Fruit fly (Drosophila melanogaster) whole organism, embryonic: ENCODE measurements around the gene Awh.

ENCODE experiments used
- Abd-B ChIP-seq: fragments of 200-800 bp; sonication (Bioruptor generic); optimal IDR thresholded peaks from 2 replicates; lab custom pipeline; 2018; ENCODE audit warnings: missing biosample characterization, mild to moderate bottlenecking, missing genetic modification characterization, moderate library complexity
- Bgb ChIP-seq: fragments of 200-800 bp; sonication (Bioruptor generic); IDR thresholded peaks from 2 replicates; pipeline ENCODE4 v1.3.6; 2022; ENCODE audit warnings: missing biosample characterization, missing genetic modification characterization; ENCODE audit not compliant: partially characterized antibody
- BtbVII ChIP-seq: fragments of 200-800 bp; sonication (Bioruptor generic); optimal IDR thresholded peaks from 3 replicates; lab custom pipeline; 2017; ENCODE audit warnings: missing biosample characterization, mild to moderate bottlenecking, missing genetic modification characterization
- CG10431 ChIP-seq: fragments of 200-800 bp; sonication (Bioruptor generic); optimal IDR thresholded peaks from 3 replicates; lab custom pipeline; 2018; ENCODE audit warnings: missing biosample characterization, mild to moderate bottlenecking, missing genetic modification characterization
- CG11504 ChIP-seq: fragments of 200-800 bp; sonication (Bioruptor generic); optimal IDR thresholded peaks from 3 replicates; lab custom pipeline; 2019; ENCODE audit warnings: missing biosample characterization, mild to moderate bottlenecking, missing genetic modification characterization, moderate library complexity
- CG12219 ChIP-seq: fragments of 200-800 bp; sonication (Bioruptor generic); optimal IDR thresholded peaks from 3 replicates; lab custom pipeline; 2018; ENCODE audit warnings: missing biosample characterization, mild to moderate bottlenecking, missing genetic modification characterization
- CG13287 ChIP-seq: fragments of 200-800 bp; sonication (Bioruptor generic); IDR thresholded peaks from 2 replicates; pipeline ENCODE4 v1.3.6; 2022; ENCODE audit warnings: missing biosample characterization, missing genetic modification characterization; ENCODE audit not compliant: partially characterized antibody
- CG13894 ChIP-seq: fragments of 200-800 bp; sonication (Bioruptor generic); optimal IDR thresholded peaks from 3 replicates; lab custom pipeline; 2018; ENCODE audit warnings: missing biosample characterization, mild to moderate bottlenecking, missing genetic modification characterization, moderate library complexity
- CG14441 ChIP-seq: fragments of 200-800 bp; sonication (Bioruptor generic); IDR thresholded peaks from 2 replicates; pipeline ENCODE4 v1.3.6; 2022; ENCODE audit warnings: missing biosample characterization, missing genetic modification characterization
- CG14710 ChIP-seq: fragments of 200-800 bp; sonication (Bioruptor generic); optimal IDR thresholded peaks from 3 replicates; lab custom pipeline; 2019; ENCODE audit warnings: missing biosample characterization, mild to moderate bottlenecking, missing genetic modification characterization, moderate library complexity
- CG2875 ChIP-seq: fragments of 200-800 bp; sonication (Bioruptor generic); optimal IDR thresholded peaks from 2 replicates; lab custom pipeline; 2017; ENCODE audit warnings: missing biosample characterization, mild to moderate bottlenecking, missing genetic modification characterization, missing genetic modification reagents
- CG34376 ChIP-seq: fragments of 200-800 bp; sonication (Bioruptor generic); optimal IDR thresholded peaks from 2 replicates; lab custom pipeline; 2018; ENCODE audit warnings: missing biosample characterization, mild to moderate bottlenecking, missing genetic modification characterization
- CG4424 ChIP-seq: fragments of 200-800 bp; sonication (Bioruptor generic); optimal IDR thresholded peaks from 3 replicates; lab custom pipeline; 2016; ENCODE audit warnings: missing biosample characterization, missing genetic modification characterization
- CG6272 ChIP-seq: fragments of 200-800 bp; sonication (Bioruptor generic); IDR thresholded peaks from 2 replicates; pipeline ENCODE4 v1.3.6; 2022; ENCODE audit warnings: missing biosample characterization, missing genetic modification characterization
- CG9727 ChIP-seq: fragments of 200-800 bp; sonication (Bioruptor generic); optimal IDR thresholded peaks from 3 replicates; lab custom pipeline; 2017; ENCODE audit warnings: missing biosample characterization, mild to moderate bottlenecking, missing genetic modification characterization
- CG9817 ChIP-seq: fragments of 200-800 bp; sonication (Bioruptor generic); optimal IDR thresholded peaks from 2 replicates; lab custom pipeline; 2018; ENCODE audit warnings: missing biosample characterization, mild to moderate bottlenecking, missing genetic modification characterization, moderate library complexity
- Chrac-16 ChIP-seq: fragments of 200-800 bp; sonication (Bioruptor generic); optimal IDR thresholded peaks from 3 replicates; lab custom pipeline; 2016; ENCODE audit warnings: missing biosample characterization, missing genetic modification characterization
- CkIIα-i1 ChIP-seq: fragments of 200-800 bp; sonication (Bioruptor generic); IDR thresholded peaks from 2 replicates; pipeline ENCODE4 v1.3.6; 2022; ENCODE audit warnings: missing biosample characterization, missing genetic modification characterization
- Deaf1 ChIP-seq: fragments of 200-800 bp; optimal IDR thresholded peaks from 3 replicates; lab custom pipeline; 2019; ENCODE audit warnings: missing biosample characterization, mild to moderate bottlenecking, missing genetic modification characterization, moderate library complexity
- Dref ChIP-seq: fragments of 200-800 bp; sonication (Bioruptor generic); IDR thresholded peaks from 2 replicates; pipeline ENCODE4 v1.3.6; 2022; ENCODE audit warnings: missing biosample characterization, missing genetic modification characterization
- H15 ChIP-seq: fragments of 200-800 bp; sonication (Bioruptor generic); IDR thresholded peaks from 3 replicates; pipeline ENCODE4 v1.3.6; 2022; ENCODE audit warnings: missing biosample characterization, missing genetic modification characterization
- HmgD ChIP-seq: fragments of 200-800 bp; sonication (Bioruptor generic); optimal IDR thresholded peaks from 3 replicates; lab custom pipeline; 2016; ENCODE audit warnings: missing biosample characterization, missing genetic modification characterization
- Hmr ChIP-seq: fragments of 200-800 bp; sonication (Bioruptor generic); optimal IDR thresholded peaks from 3 replicates; lab custom pipeline; 2017; ENCODE audit warnings: mild to moderate bottlenecking, missing biosample characterization, missing genetic modification reagents, missing genetic modification characterization
- NFAT ChIP-seq: fragments of 200-800 bp; sonication (Bioruptor generic); IDR thresholded peaks from 2 replicates; pipeline ENCODE4 v1.3.6; 2022; ENCODE audit warnings: missing biosample characterization, missing genetic modification characterization
- Opbp ChIP-seq: fragments of 200-800 bp; sonication (Bioruptor generic); IDR thresholded peaks from 3 replicates; pipeline ENCODE4 v1.3.6; 2022; ENCODE audit warnings: missing biosample characterization, missing genetic modification characterization; ENCODE audit not compliant: partially characterized antibody
- Ravus ChIP-seq: fragments of 200-800 bp; sonication (Bioruptor generic); IDR thresholded peaks from 2 replicates; pipeline ENCODE4 v1.3.6; 2022; ENCODE audit warnings: missing biosample characterization, missing genetic modification characterization
- Sox100B ChIP-seq: fragments of 200-800 bp; sonication (Bioruptor generic); optimal IDR thresholded peaks from 3 replicates; lab custom pipeline; 2018; ENCODE audit warnings: missing biosample characterization, mild to moderate bottlenecking, missing genetic modification characterization
- Tbp ChIP-seq: fragments of >200 bp; optimal IDR thresholded peaks from 2 replicates; lab custom pipeline; 2018; ENCODE audit warnings: missing biosample characterization, missing genetic modification characterization
- Trl ChIP-seq, 3 experiments: fragments of >200 bp in 2 of 3; fragments of 200-800 bp in 1 of 3; sonication (Bioruptor generic) in 1 of 3; optimal IDR thresholded peaks; 2 replicates in 1 of 3; 3 replicates in 2 of 3; lab custom pipeline; 2016 to 2017; ENCODE audit warnings: missing biosample characterization in 1 of 3, missing genetic modification characterization in 1 of 3
- ash1 ChIP-seq: fragments of 200-800 bp; sonication (Bioruptor generic); optimal IDR thresholded peaks from 2 replicates; lab custom pipeline; 2018; ENCODE audit warnings: missing biosample characterization, mild to moderate bottlenecking, missing genetic modification characterization
- ato ChIP-seq: fragments of 200-800 bp; sonication (Bioruptor generic); IDR thresholded peaks from 2 replicates; pipeline ENCODE4 v1.3.6; 2022; ENCODE audit warnings: missing biosample characterization, missing genetic modification characterization; ENCODE audit not compliant: partially characterized antibody
- ci ChIP-seq: fragments of 200-800 bp; sonication (Bioruptor generic); IDR thresholded peaks from 3 replicates; pipeline ENCODE4 v1.3.6; 2022; ENCODE audit warnings: missing biosample characterization, missing genetic modification characterization
- ems ChIP-seq: fragments of 200-800 bp; sonication (Bioruptor generic); optimal IDR thresholded peaks from 3 replicates; lab custom pipeline; 2016; ENCODE audit warnings: missing biosample characterization, missing genetic modification characterization
- fd3F ChIP-seq: fragments of 200-800 bp; sonication (Bioruptor generic); optimal IDR thresholded peaks from 2 replicates; lab custom pipeline; 2018; ENCODE audit warnings: missing biosample characterization, mild to moderate bottlenecking, missing genetic modification characterization, moderate library complexity
- fru ChIP-seq: fragments of >200 bp; optimal IDR thresholded peaks from 2 replicates; lab custom pipeline; 2017
- gsb ChIP-seq: fragments of 200-800 bp; sonication (Bioruptor generic); IDR thresholded peaks from 2 replicates; pipeline ENCODE4 v1.3.6; 2022; ENCODE audit warnings: missing biosample characterization, missing genetic modification characterization
- hbn ChIP-seq: fragments of 200-800 bp; sonication (Bioruptor generic); IDR thresholded peaks from 2 replicates; pipeline ENCODE4 v1.3.6; 2022; ENCODE audit warnings: missing biosample characterization, missing genetic modification characterization; ENCODE audit not compliant: partially characterized antibody
- nerfin-1 ChIP-seq: fragments of 200-800 bp; sonication (Bioruptor generic); optimal IDR thresholded peaks from 3 replicates; lab custom pipeline; 2019; ENCODE audit warnings: missing biosample characterization, mild to moderate bottlenecking, missing genetic modification characterization, moderate library complexity
- oc ChIP-seq: fragments of 200-800 bp; sonication (Bioruptor generic); optimal IDR thresholded peaks from 2 replicates; lab custom pipeline; 2018; ENCODE audit warnings: missing biosample characterization, mild to moderate bottlenecking, missing genetic modification characterization, moderate library complexity
- odd ChIP-seq: fragments of 200-800 bp; sonication (Bioruptor generic); optimal IDR thresholded peaks from 2 replicates; lab custom pipeline; 2017; ENCODE audit warnings: missing biosample characterization, mild to moderate bottlenecking, missing genetic modification characterization
- p53 ChIP-seq: fragments of 200-800 bp; sonication (Bioruptor generic); optimal IDR thresholded peaks from 2 replicates; lab custom pipeline; 2016; ENCODE audit warnings: missing biosample characterization, missing genetic modification characterization
- pros ChIP-seq: fragments of 200-800 bp; sonication (Bioruptor generic); optimal IDR thresholded peaks from 3 replicates; lab custom pipeline; 2019; ENCODE audit warnings: missing biosample characterization, mild to moderate bottlenecking, missing genetic modification characterization, moderate library complexity
- ro ChIP-seq: fragments of 200-800 bp; sonication (Bioruptor generic); IDR thresholded peaks from 2 replicates; pipeline ENCODE4 v1.3.6; 2022; ENCODE audit warnings: missing biosample characterization, missing genetic modification characterization
- shn ChIP-seq: fragments of 200-800 bp; sonication (Bioruptor generic); optimal IDR thresholded peaks from 3 replicates; lab custom pipeline; 2016; ENCODE audit warnings: missing biosample characterization, missing genetic modification characterization
- sob ChIP-seq: fragments of 200-800 bp; sonication (Bioruptor generic); IDR thresholded peaks from 2 replicates; pipeline ENCODE4 v1.3.6; 2022; ENCODE audit warnings: missing biosample characterization, missing genetic modification characterization
- tap ChIP-seq: fragments of 200-800 bp; optimal IDR thresholded peaks from 3 replicates; lab custom pipeline; 2019; ENCODE audit warnings: missing biosample characterization, mild to moderate bottlenecking, missing genetic modification characterization, moderate library complexity
- tio ChIP-seq: fragments of 200-800 bp; sonication (Bioruptor generic); optimal IDR thresholded peaks from 2 replicates; lab custom pipeline; 2017; ENCODE audit warnings: missing biosample characterization, missing genetic modification characterization, inconsistent platforms
- wdn ChIP-seq: fragments of 200-800 bp; sonication (Bioruptor generic); IDR thresholded peaks from 2 replicates; pipeline ENCODE4 v1.3.6; 2022; ENCODE audit warnings: missing biosample characterization, missing genetic modification characterization
- zf30C ChIP-seq: fragments of 200-800 bp; sonication (Bioruptor generic); optimal IDR thresholded peaks from 3 replicates; lab custom pipeline; 2018; ENCODE audit warnings: missing biosample characterization, mild to moderate bottlenecking, missing genetic modification characterization

The Awh gene

dm6 chr3L:3826541-3826940 is 19.5 kb upstream of the Awh start (continued):
- TF ChIP-seq ato (no peak), Abd-B (GFP tag; lab: Kevin White, UChicago) (no peak), HmgD (GFP tag; lab: Kevin White, UChicago) (no peak), CG10431 (GFP tag; lab: Kevin White, UChicago) (peak; percentile 56), sob (GFP tag; lab: Robert Waterston, UW) (peak; percentile 58; the same call in 1 of the 2 replicates), Chrac-16 (peak; percentile 29), hbn (GFP tag; lab: Robert Waterston, UW) (no peak), zf30C (GFP tag; lab: Kevin White, UChicago) (peak; percentile 74), CG12219 (GFP tag; lab: Kevin White, UChicago) (peak; percentile 62), CG9817 (tag; lab: Kevin White, UChicago) (peak; percentile 74), CG13894 (peak; percentile 86), CG9727 (GFP tag; lab: Kevin White, UChicago) (peak; percentile 84), tap (tag; lab: Kevin White, UChicago) (peak; percentile 76), CG11504 (tag; lab: Kevin White, UChicago) (peak; percentile 91), CG2875 (GFP tag; lab: Kevin White, UChicago) (peak; percentile 53), BtbVII (GFP tag; lab: Kevin White, UChicago) (peak; percentile 76), ems (GFP tag; lab: Kevin White, UChicago) (no peak), CG14441 (GFP tag; lab: Robert Waterston, UW) (peak; percentile 70), Tbp (no peak), H15 (peak; percentile 46; the same call in 2 of the 3 replicates), wdn (peak; percentile 72), CG4424 (GFP tag; lab: Kevin White, UChicago) (peak; percentile 75), shn (GFP tag; lab: Kevin White, UChicago) (no peak), ro (GFP tag; lab: Robert Waterston, UW) (no peak), Ravus (GFP tag; lab: Robert Waterston, UW) (peak; percentile 59), tio (GFP tag; lab: Kevin White, UChicago) (peak; percentile 72)

- no peak for TF ChIP-seq gsb (GFP tag; lab: Robert Waterston, UW)
- TF ChIP-seq Dref (GFP tag; lab: Robert Waterston, UW): no peak
- TF ChIP-seq CG6272 (GFP tag; lab: Robert Waterston, UW): no peak
- no peak for TF ChIP-seq CG34376 (GFP tag; lab: Kevin White, UChicago)
- no peak for TF ChIP-seq ci (GFP tag; lab: Robert Waterston, UW)
- peak; percentile 85 for TF ChIP-seq pros
- TF ChIP-seq NFAT (GFP tag; lab: Robert Waterston, UW): no peak
- TF ChIP-seq p53 (GFP tag; lab: Kevin White, UChicago): no peak
- TF ChIP-seq CG14710 (tag; lab: Kevin White, UChicago): no peak
- peak; percentile 15 for TF ChIP-seq nerfin-1 (tag; lab: Kevin White, UChicago)
- 0 out of 3 replicates have a peak, but pooled peaks have one; percentile 32 for TF ChIP-seq Opbp (GFP tag; lab: Robert Waterston, UW)
- no peak for TF ChIP-seq Hmr
- TF ChIP-seq oc (tag; lab: Kevin White, UChicago): no peak
- peak; percentile 87 for TF ChIP-seq Deaf1
- peak; percentile 51 to 78 for TF ChIP-seq Trl (optimal IDR thresholded peaks at IDR 0.05; lab: Kevin White, UChicago)
- no peak for TF ChIP-seq Trl (GFP tag; optimal IDR thresholded peaks at IDR 0.05; lab: Kevin White, UChicago)
- TF ChIP-seq odd (GFP tag; lab: Kevin White, UChicago): no peak
- no peak for TF ChIP-seq CG13287 (GFP tag; lab: Robert Waterston, UW)
- TF ChIP-seq fd3F (GFP tag; lab: Kevin White, UChicago): no peak
- 0 out of 2 replicates have a peak, but pooled peaks have one; percentile 9 for TF ChIP-seq Bgb (GFP tag; lab: Robert Waterston, UW)
- TF ChIP-seq fru (lab: Kevin White, UChicago): no peak
- TF ChIP-seq CG10431 (GFP tag; lab: Kevin White, UChicago): no peak
- no peak for TF ChIP-seq CkIIα-i1 (GFP tag; lab: Robert Waterston, UW)
- no peak for TF ChIP-seq ash1 (GFP tag; lab: Kevin White, UChicago)
- no peak for TF ChIP-seq Sox100B (GFP tag; lab: Kevin White, UChicago)
Observed at dm6 chr3L:3828111-3828510, 17.9 kb upstream of the Awh start.
